Worm (Caenorhabditis elegans): ENCODE results near the gene C16B8.3.

ce11 chrX:3970786-3971185, 2.4 kb upstream of the C16B8.3 start:
- TF ChIP-seq him-1 (tag; optimal IDR thresholded peaks at IDR 0.05) (no peak), W03F9.2 (tag; optimal IDR thresholded peaks at IDR 0.05) (no peak), dao-5 (tag; optimal IDR thresholded peaks at IDR 0.05) (no peak)
